Worm (Caenorhabditis elegans) whole organism, L1 larva: ENCODE data around the gene F28F9.2.

Source experiments
- elt-2 ChIP-seq: sonication (generic microtip); optimal IDR thresholded peaks from 2 replicates; lab custom pipeline; 2016; ENCODE audit warnings: missing genetic modification characterization, mild to moderate bottlenecking, inconsistent platforms, missing compliant biosample characterization, missing genetic modification reagents
- lsy-2 ChIP-seq, 2 experiments: fragments of 150-350 bp; optimal IDR thresholded peaks; 2 replicates each; lab custom pipeline; 2014; ENCODE audit warnings: missing biosample characterization in 2 of 2, missing genetic modification characterization in 2 of 2
- skn-1 ChIP-seq: fragments of 150-350 bp; optimal IDR thresholded peaks from 2 replicates; lab custom pipeline; 2014; ENCODE audit warnings: missing biosample characterization, missing genetic modification characterization
- snpc-4 ChIP-seq: fragments of 150-350 bp; optimal IDR thresholded peaks from 2 replicates; lab custom pipeline; 2014; ENCODE audit warnings: missing biosample characterization, missing genetic modification characterization

ce11 chrIV:3817253-3817652 lies 22.3 kb upstream of the F28F9.2 start:
- TF ChIP-seq skn-1 (tag; lab: Kevin White, UChicago) (no peak), lsy-2 (tag; optimal IDR thresholded peaks at IDR 0.05; lab: Kevin White, UChicago) (no peak), elt-2 (tag; lab: Kevin White, UChicago) (no peak), snpc-4 (tag; lab: Kevin White, UChicago) (no peak)
